Fruit fly (Drosophila melanogaster): ENCODE data around the gene polo.

DNA sequence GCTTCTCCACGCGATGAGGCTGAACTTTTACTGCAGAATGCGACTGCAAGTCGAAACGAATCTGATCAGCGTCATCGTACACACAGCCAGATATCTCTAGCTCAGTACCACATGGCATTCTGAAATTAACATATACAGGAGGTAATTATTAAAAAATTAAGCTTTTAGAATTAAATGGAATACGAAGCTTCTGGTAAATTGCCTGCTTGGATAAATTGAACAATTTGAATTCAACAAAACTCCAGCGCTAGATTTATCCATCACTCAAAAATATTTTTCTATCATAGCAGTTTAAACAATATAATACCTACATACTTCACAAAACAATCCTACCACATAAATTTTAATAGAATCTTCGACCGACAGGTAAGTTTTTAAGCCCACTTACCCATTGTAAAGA is 10.3 kb upstream of the polo start, which contains the start of gene SCCRO4:
- no peak for TF ChIP-seq Ets98B (GFP tag; IDR thresholded peaks at IDR 0.05)
- no peak for TF ChIP-seq fd96Ca (GFP tag; IDR thresholded peaks at IDR 0.05)
- no peak for TF ChIP-seq CG32121 (GFP tag; IDR thresholded peaks at IDR 0.05)
- TF ChIP-seq CG14655 (GFP tag; optimal IDR thresholded peaks at IDR 0.05), result no peak
- TF ChIP-seq CG10348 (GFP tag; IDR thresholded peaks at IDR 0.05), result no peak
- no peak for TF ChIP-seq CG4496 (GFP tag; IDR thresholded peaks at IDR 0.05)
- TF ChIP-seq CG12605 (GFP tag; IDR thresholded peaks at IDR 0.05), result no peak
- TF ChIP-seq EcR (GFP tag; optimal IDR thresholded peaks at IDR 0.05), result no peak
- no peak for TF ChIP-seq CG8159 (tag; optimal IDR thresholded peaks at IDR 0.05)
- TF ChIP-seq Pif1A (GFP tag; optimal IDR thresholded peaks at IDR 0.05), result no peak
- no peak for TF ChIP-seq CG9948 (tag; optimal IDR thresholded peaks at IDR 0.05)
- TF ChIP-seq CG17806 (tag; optimal IDR thresholded peaks at IDR 0.05), result no peak
- TF ChIP-seq rn (GFP tag; IDR thresholded peaks at IDR 0.05), result no peak
- TF ChIP-seq CG13204 (GFP tag; optimal IDR thresholded peaks at IDR 0.05), result no peak

Measured in whole organism, pupa.